Worm (Caenorhabditis elegans): Measurements from ENCODE around the gene F13E9.9.
A peak's percentile ranks its signal among the peaks of the same experiment; 100 is the strongest.

Gene F13E9.9

DNA sequence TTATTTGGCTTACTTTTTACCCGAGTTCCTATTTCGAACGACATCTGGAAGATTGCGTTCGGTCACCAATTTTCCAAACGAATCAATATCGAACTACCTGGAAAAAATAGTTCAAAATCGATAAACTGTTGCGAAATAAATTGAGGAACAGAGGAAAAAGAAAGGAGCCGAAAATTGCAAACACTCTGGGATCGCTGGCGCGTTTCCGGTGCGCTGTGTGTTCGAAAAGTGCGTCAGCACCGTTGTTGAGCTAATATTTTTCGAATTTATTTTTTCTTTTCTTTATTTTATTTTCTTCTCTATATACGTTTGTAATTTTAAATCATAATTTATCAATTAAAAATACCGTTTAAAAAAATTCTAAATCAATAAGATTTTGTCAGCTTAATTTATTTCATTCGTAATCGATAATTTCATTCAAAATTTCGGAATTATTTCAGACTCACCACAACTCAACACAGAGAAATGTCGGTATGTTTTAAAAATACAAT, 34.1 kb upstream of the F13E9.9 start, which contains the start of the genes dnc-1 and lsm-7 (continued):
- TF ChIP-seq elt-3 (tag; optimal IDR thresholded peaks at IDR 0.05) (peak in 2 of 6 experiments; percentile 45 to 46), nhr-11 (tag; optimal IDR thresholded peaks at IDR 0.05) (no peak), C04F5.9 (tag; optimal IDR thresholded peaks at IDR 0.05) (no peak), hlh-17 (GFP tag; optimal IDR thresholded peaks at IDR 0.05; ENCODE audit: borderline replicate concordance) (no peak), snpc-4 (tag; optimal IDR thresholded peaks at IDR 0.05) (peak; percentile 64)

DNA sequence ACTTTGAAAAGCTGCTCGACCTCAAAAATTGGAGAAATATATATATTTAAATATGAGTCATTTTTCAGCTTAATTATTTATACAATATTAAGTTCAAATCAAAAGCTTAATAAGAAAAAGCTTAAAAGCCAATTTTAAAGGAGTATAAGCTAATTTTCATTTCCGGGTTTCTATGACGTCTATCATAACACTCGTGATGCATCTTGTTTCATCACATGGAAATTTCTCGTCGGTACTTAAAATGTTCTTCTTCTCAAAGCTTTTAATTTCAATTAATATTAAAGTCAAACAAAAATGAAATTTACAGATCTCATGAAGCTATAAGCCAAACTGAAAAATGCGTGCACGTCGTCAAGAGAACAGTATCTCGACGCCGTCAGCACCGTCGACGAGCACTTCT, 20.8 kb upstream of the F13E9.9 start, which contains the start of gene rbr-2:
Gene rbr-2, plus strand, starts transcription at position 301 of the 400 bp plus-strand sequence.
- TF ChIP-seq nhr-20 (tag; optimal IDR thresholded peaks at IDR 0.05) = no peak
- no peak for TF ChIP-seq ceh-90 (tag; optimal IDR thresholded peaks at IDR 0.05)
- TF ChIP-seq skn-1 (tag; optimal IDR thresholded peaks at IDR 0.05) = no peak
- no peak for TF ChIP-seq dpl-1 (GFP tag; optimal IDR thresholded peaks at IDR 0.05)
- TF ChIP-seq nhr-77 (tag; optimal IDR thresholded peaks at IDR 0.05) = no peak
- TF ChIP-seq pag-3 (tag; optimal IDR thresholded peaks at IDR 0.05; ENCODE audit: borderline replicate concordance, insufficient read depth) = no peak
- TF ChIP-seq efl-1 (optimal IDR thresholded peaks at IDR 0.05) = no peak
- TF ChIP-seq efl-1 (GFP tag; optimal IDR thresholded peaks at IDR 0.05 in 1 of 2) = no peak
- no peak for TF ChIP-seq lir-3 (tag; optimal IDR thresholded peaks at IDR 0.05; ENCODE audit: poor library complexity)
- TF ChIP-seq dsc-1 (tag; optimal IDR thresholded peaks at IDR 0.05) = no peak
- TF ChIP-seq rnt-1 (tag; optimal IDR thresholded peaks at IDR 0.05) = no peak
- TF ChIP-seq nhr-47 (tag; optimal IDR thresholded peaks at IDR 0.05) = no peak
- TF ChIP-seq unc-62 (GFP tag; optimal IDR thresholded peaks at IDR 0.05) = no peak
- no peak for TF ChIP-seq mab-9 (GFP tag; IDR thresholded peaks at IDR 0.05)
- no peak for TF ChIP-seq snu-23 (GFP tag; optimal IDR thresholded peaks at IDR 0.05)
- no peak for TF ChIP-seq fkh-4 (tag; optimal IDR thresholded peaks at IDR 0.05; ENCODE audit: borderline replicate concordance)
- no peak for TF ChIP-seq zag-1 (tag; optimal IDR thresholded peaks at IDR 0.05)
- TF ChIP-seq C16A3.4 (tag; optimal IDR thresholded peaks at IDR 0.05) = no peak
- TF ChIP-seq nhr-11 (tag; optimal IDR thresholded peaks at IDR 0.05) = no peak
- TF ChIP-seq nhr-237 (tag; optimal IDR thresholded peaks at IDR 0.05) = no peak

DNA sequence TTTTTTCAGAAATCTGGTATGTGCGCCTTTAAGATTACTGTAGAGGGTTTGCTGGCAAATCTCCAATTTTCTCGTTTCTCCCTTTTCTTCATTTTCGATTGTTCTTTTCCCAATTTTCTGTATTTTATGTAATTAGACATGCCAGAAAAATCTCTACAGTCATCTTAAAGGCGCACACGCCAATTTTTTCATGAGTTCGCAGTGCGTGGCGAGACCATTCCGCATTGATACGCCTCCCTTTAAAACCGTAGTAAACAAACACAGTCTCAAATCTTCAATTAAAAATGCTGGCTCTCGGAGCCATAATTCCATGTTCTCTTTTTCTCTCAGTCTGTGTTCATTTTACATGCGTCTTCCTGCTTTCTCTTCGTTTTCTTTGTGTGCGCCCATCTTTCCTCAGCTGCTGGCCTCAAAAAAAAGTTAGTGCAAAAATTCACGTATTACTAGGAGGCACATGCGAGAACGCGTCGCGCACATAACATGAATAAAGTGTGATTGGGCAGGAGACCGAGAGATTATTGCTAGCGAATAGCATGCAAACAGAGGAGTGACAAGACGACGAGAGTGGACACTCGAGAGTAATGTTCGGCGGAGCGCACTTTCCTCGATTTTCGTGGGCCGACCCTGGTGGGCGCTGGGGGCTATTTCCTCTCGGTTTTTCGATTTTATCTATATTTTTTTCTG, 20.0 kb upstream of the F13E9.9 start:
- peak; percentile 48 for TF ChIP-seq aha-1 (tag; optimal IDR thresholded peaks at IDR 0.05)
- TF ChIP-seq zip-4 (GFP tag; optimal IDR thresholded peaks at IDR 0.05) = no peak
- no peak for TF ChIP-seq lir-3 (tag; optimal IDR thresholded peaks at IDR 0.05; ENCODE audit: poor library complexity)
- peak; percentile 45 for TF ChIP-seq jun-1 (tag; optimal IDR thresholded peaks at IDR 0.05)
- no peak for TF ChIP-seq ces-1 (GFP tag; optimal IDR thresholded peaks at IDR 0.05)
- no peak for TF ChIP-seq nhr-84 (tag; optimal IDR thresholded peaks at IDR 0.05)
- peak; percentile 67 for TF ChIP-seq lin-15B (tag; optimal IDR thresholded peaks at IDR 0.05)
- TF ChIP-seq alr-1 (tag; optimal IDR thresholded peaks at IDR 0.05; ENCODE audit: borderline replicate concordance) = no peak
- TF ChIP-seq efl-3 (GFP tag; optimal IDR thresholded peaks at IDR 0.05) = no peak
- peak; percentile 62 for TF ChIP-seq isw-1 (GFP tag; IDR thresholded peaks at IDR 0.05)
- peak; percentile 72 for TF ChIP-seq irx-1 (tag; optimal IDR thresholded peaks at IDR 0.05)
- TF ChIP-seq Y116A8C.19 (tag; optimal IDR thresholded peaks at IDR 0.05; ENCODE audit: borderline replicate concordance) = no peak
- no peak for TF ChIP-seq dsc-1 (tag; optimal IDR thresholded peaks at IDR 0.05)
- TF ChIP-seq hpl-2 (GFP tag; optimal IDR thresholded peaks at IDR 0.05) = no peak
- TF ChIP-seq F16B12.6 (tag; optimal IDR thresholded peaks at IDR 0.05) = no peak
- TF ChIP-seq fkh-4 (tag; optimal IDR thresholded peaks at IDR 0.05; ENCODE audit: borderline replicate concordance) = no peak
- no peak for TF ChIP-seq sup-37 (GFP tag; optimal IDR thresholded peaks at IDR 0.05)
- TF ChIP-seq lsy-2 (tag; optimal IDR thresholded peaks at IDR 0.05) = peak; percentile 70 to 82
- TF ChIP-seq pax-3 (tag; optimal IDR thresholded peaks at IDR 0.05) = peak; percentile 9
- peak; percentile 40; the same call in 1 of the 2 replicates for TF ChIP-seq grh-1 (GFP tag; IDR thresholded peaks at IDR 0.05)
- TF ChIP-seq elt-2 (tag; optimal IDR thresholded peaks at IDR 0.05) = peak; percentile 57
- peak; percentile 5 for TF ChIP-seq fkh-10 (GFP tag; optimal IDR thresholded peaks at IDR 0.05)
- TF ChIP-seq C34B4.2 (tag; optimal IDR thresholded peaks at IDR 0.05) = no peak
- peak; percentile 49 for TF ChIP-seq nhr-237 (tag; optimal IDR thresholded peaks at IDR 0.05)
- no peak for TF ChIP-seq egl-13 (tag; optimal IDR thresholded peaks at IDR 0.05)
- TF ChIP-seq ceh-8 (GFP tag; optimal IDR thresholded peaks at IDR 0.05) = peak; percentile 63
- peak; percentile 47 to 64 (median 54) for TF ChIP-seq dpl-1 (GFP tag; optimal IDR thresholded peaks at IDR 0.05)
- TF ChIP-seq ztf-11 (tag; optimal IDR thresholded peaks at IDR 0.05) = no peak

All from whole organism, L1 larva.